Worm (Caenorhabditis elegans) whole organism, late embryonic: ENCODE results near the gene F43D2.7.

Source experiments
- C38D4.7 ChIP-seq: fragments of 200-800 bp; sonication (Bioruptor generic); optimal IDR thresholded peaks from 2 replicates; lab custom pipeline; 2018; ENCODE audit warnings: mild to moderate bottlenecking, missing genetic modification characterization, moderate library complexity, missing compliant biosample characterization
- F13H6.1 ChIP-seq: sonication (generic microtip); optimal IDR thresholded peaks from 2 replicates; lab custom pipeline; 2016; ENCODE audit warnings: missing genetic modification characterization, missing compliant biosample characterization
- K09A11.1 ChIP-seq: sonication (generic microtip); optimal IDR thresholded peaks from 2 replicates; lab custom pipeline; 2017; ENCODE audit warnings: antibody characterized with exemption, mild to moderate bottlenecking, missing genetic modification characterization, missing compliant biosample characterization; ENCODE audit not compliant: insufficient read depth
- T23F11.4 ChIP-seq: fragments of 200-800 bp; sonication (Bioruptor generic); optimal IDR thresholded peaks from 2 replicates; lab custom pipeline; 2018; ENCODE audit warnings: mild to moderate bottlenecking, missing genetic modification characterization, missing compliant biosample characterization
- ceh-14 ChIP-seq: sonication (generic microtip); optimal IDR thresholded peaks from 2 replicates; lab custom pipeline; 2016; ENCODE audit warnings: missing genotype, missing genetic modification characterization, missing compliant biosample characterization
- ceh-18 ChIP-seq: sonication (generic microtip); optimal IDR thresholded peaks from 2 replicates; lab custom pipeline; 2016; ENCODE audit warnings: missing genetic modification characterization, missing compliant biosample characterization
- ceh-19 ChIP-seq: fragments of 200-800 bp; sonication (Bioruptor generic); optimal IDR thresholded peaks from 2 replicates; lab custom pipeline; 2018; ENCODE audit warnings: mild to moderate bottlenecking, missing genetic modification characterization, missing compliant biosample characterization
- ceh-24 ChIP-seq: sonication (generic microtip); optimal IDR thresholded peaks from 2 replicates; lab custom pipeline; 2016; ENCODE audit warnings: mild to moderate bottlenecking, missing genetic modification characterization, missing compliant biosample characterization
- ceh-30 ChIP-seq: fragments of 150-350 bp; optimal IDR thresholded peaks from 2 replicates; lab custom pipeline; 2014; ENCODE audit warnings: missing biosample characterization, missing genetic modification characterization
- ceh-6 ChIP-seq: fragments of 200-800 bp; sonication (Bioruptor generic); optimal IDR thresholded peaks from 2 replicates; lab custom pipeline; 2018; ENCODE audit warnings: mild to moderate bottlenecking, missing genetic modification characterization, missing compliant biosample characterization
- ceh-9 ChIP-seq: sonication (generic microtip); optimal IDR thresholded peaks from 2 replicates; lab custom pipeline; 2016; ENCODE audit warnings: mild to moderate bottlenecking, missing genetic modification characterization, inconsistent platforms, missing compliant biosample characterization
- dve-1 ChIP-seq: sonication (generic microtip); optimal IDR thresholded peaks from 2 replicates; lab custom pipeline; 2017; ENCODE audit warnings: antibody characterized with exemption, mild to moderate bottlenecking, missing genetic modification characterization, missing compliant biosample characterization
- elt-2 ChIP-seq: sonication (generic microtip); optimal IDR thresholded peaks from 2 replicates; lab custom pipeline; 2016; ENCODE audit warnings: missing genetic modification reagents, missing genetic modification characterization, missing compliant biosample characterization
- elt-4 ChIP-seq: sonication (generic microtip); optimal IDR thresholded peaks from 2 replicates; lab custom pipeline; 2016; ENCODE audit warnings: missing genetic modification characterization, missing compliant biosample characterization
- eyg-1 ChIP-seq: sonication (generic microtip); optimal IDR thresholded peaks from 2 replicates; lab custom pipeline; 2016; ENCODE audit warnings: missing genotype, missing genetic modification characterization, missing compliant biosample characterization
- gmeb-2 ChIP-seq: sonication (generic microtip); optimal IDR thresholded peaks from 2 replicates; lab custom pipeline; 2016; ENCODE audit warnings: missing genetic modification characterization, inconsistent platforms, missing compliant biosample characterization
- hlh-15 ChIP-seq: sonication (generic microtip); optimal IDR thresholded peaks from 2 replicates; lab custom pipeline; 2016; ENCODE audit warnings: missing genetic modification characterization, missing compliant biosample characterization
- hlh-30 ChIP-seq: sonication (generic microtip); optimal IDR thresholded peaks from 2 replicates; lab custom pipeline; 2017; ENCODE audit warnings: antibody characterized with exemption, missing genetic modification characterization, missing compliant biosample characterization; ENCODE audit not compliant: insufficient read depth
- hlh-6 ChIP-seq: sonication (generic microtip); optimal IDR thresholded peaks from 2 replicates; lab custom pipeline; 2016; ENCODE audit warnings: missing genotype, missing genetic modification characterization, missing compliant biosample characterization
- lin-11 ChIP-seq: fragments of 200-800 bp; sonication (Bioruptor generic); optimal IDR thresholded peaks from 2 replicates; lab custom pipeline; 2018; ENCODE audit warnings: mild to moderate bottlenecking, missing genetic modification characterization, missing compliant biosample characterization
- nhr-232 ChIP-seq: sonication (generic microtip); optimal IDR thresholded peaks from 2 replicates; lab custom pipeline; 2016; ENCODE audit warnings: missing genetic modification characterization, missing compliant biosample characterization
- pag-3 ChIP-seq: sonication (generic microtip); optimal IDR thresholded peaks from 2 replicates; lab custom pipeline; 2016; ENCODE audit warnings: missing compliant biosample characterization, missing genetic modification characterization, borderline replicate concordance
- pat-9 ChIP-seq: fragments of 200-800 bp; sonication (Bioruptor generic); optimal IDR thresholded peaks from 2 replicates; lab custom pipeline; 2018; ENCODE audit warnings: mild to moderate bottlenecking, missing genetic modification characterization, moderate library complexity, missing compliant biosample characterization
- pha-2 ChIP-seq: sonication (generic microtip); optimal IDR thresholded peaks from 2 replicates; lab custom pipeline; 2017; ENCODE audit warnings: mild to moderate bottlenecking, missing genetic modification characterization, missing compliant biosample characterization
- pros-1 ChIP-seq: fragments of 150-350 bp; optimal IDR thresholded peaks from 2 replicates; lab custom pipeline; 2014; ENCODE audit warnings: missing biosample characterization, missing genetic modification reagents, missing genetic modification characterization
- rnt-1 ChIP-seq: sonication (generic microtip); optimal IDR thresholded peaks from 2 replicates; lab custom pipeline; 2016; ENCODE audit warnings: missing genetic modification characterization, missing compliant biosample characterization
- sdc-2 ChIP-seq: sonication (generic microtip); optimal IDR thresholded peaks from 2 replicates; lab custom pipeline; 2016; ENCODE audit warnings: missing genotype, missing genetic modification characterization, missing compliant biosample characterization
- sox-2 ChIP-seq: fragments of 200-800 bp; sonication (Bioruptor generic); IDR thresholded peaks from 2 replicates; pipeline ENCODE4 v1.3.6; 2022; ENCODE audit warnings: missing genetic modification reagents, missing genetic modification characterization, missing compliant biosample characterization
- tbx-7 ChIP-seq: sonication (generic microtip); optimal IDR thresholded peaks from 2 replicates; lab custom pipeline; 2016; ENCODE audit warnings: missing genotype, missing genetic modification characterization, missing compliant biosample characterization
- ttx-3 ChIP-seq: sonication (generic microtip); optimal IDR thresholded peaks from 2 replicates; lab custom pipeline; 2016; ENCODE audit warnings: missing genetic modification reagents, missing genetic modification characterization, missing compliant biosample characterization
- unc-42 ChIP-seq: sonication (generic microtip); optimal IDR thresholded peaks from 2 replicates; lab custom pipeline; 2016; ENCODE audit warnings: missing genotype, missing genetic modification characterization, missing compliant biosample characterization
- unc-55 ChIP-seq: sonication (generic microtip); optimal IDR thresholded peaks from 2 replicates; lab custom pipeline; 2017; ENCODE audit warnings: missing biosample characterization, missing genetic modification reagents, missing genetic modification characterization
- ztf-16 ChIP-seq: sonication (generic microtip); optimal IDR thresholded peaks from 2 replicates; lab custom pipeline; 2017; ENCODE audit warnings: missing genetic modification characterization, missing compliant biosample characterization

Gene F43D2.7

ce11 chrV:14633319-14633718 is 6.7 kb downstream of the F43D2.7 start:
- TF ChIP-seq sdc-2 (tag; lab: Kevin White, UChicago), result no peak
- TF ChIP-seq F13H6.1 (tag; lab: Kevin White, UChicago), result no peak
- no peak for TF ChIP-seq pat-9 (tag; lab: Kevin White, UChicago)
- TF ChIP-seq ceh-24 (tag; lab: Kevin White, UChicago), result no peak
- TF ChIP-seq tbx-7 (tag; lab: Kevin White, UChicago), result no peak
- no peak for TF ChIP-seq dve-1
- TF ChIP-seq hlh-15 (tag; lab: Kevin White, UChicago), result no peak
- no peak for TF ChIP-seq ttx-3 (tag; lab: Kevin White, UChicago)
- TF ChIP-seq pros-1 (tag; lab: Kevin White, UChicago), result no peak
- no peak for TF ChIP-seq K09A11.1

ce11 chrV:14631588-14631987 is 8.4 kb downstream of the F43D2.7 start, which contains the start of gene F43D2.3:
Gene F43D2.3 (plus strand): TSS chrV:14631888.
- TF ChIP-seq gmeb-2 (tag; lab: Kevin White, UChicago) (no peak), ceh-9 (tag; lab: Kevin White, UChicago) (no peak), ceh-14 (tag; lab: Kevin White, UChicago) (no peak), sdc-2 (tag; lab: Kevin White, UChicago) (no peak), nhr-232 (no peak), hlh-6 (tag; lab: Kevin White, UChicago) (no peak), ztf-16 (tag; lab: Kevin White, UChicago) (no peak), eyg-1 (tag; lab: Kevin White, UChicago) (no peak), C38D4.7 (no peak), T23F11.4 (GFP tag; lab: Kevin White, UChicago) (no peak), unc-55 (GFP tag; lab: Kevin White, UChicago) (no peak), rnt-1 (no peak), elt-4 (no peak)
- TF ChIP-seq, all 69 proteins: peak for 0

- TF ChIP-seq hlh-30 (tag; lab: Kevin White, UChicago) (no peak), ceh-30 (tag; lab: Kevin White, UChicago) (no peak), lin-11 (tag; lab: Kevin White, UChicago) (no peak), elt-4 (no peak), unc-55 (GFP tag; lab: Kevin White, UChicago) (peak; percentile 85), F13H6.1 (tag; lab: Kevin White, UChicago) (no peak), rnt-1 (peak; percentile 34), pag-3 (no peak), pha-2 (tag; lab: Kevin White, UChicago) (no peak), C38D4.7 (no peak), ceh-18 (tag; lab: Kevin White, UChicago) (peak; percentile 16)
These were observed 14.3 kb downstream of the F43D2.7 start for ce11 chrV:14625662-14626061.

ce11 chrV:14620835-14621234 is 19.1 kb downstream of the F43D2.7 start, which contains the start of gene hot-1:
Gene hot-1 (plus strand): TSS chrV:14621135.
- TF ChIP-seq elt-2 (tag; lab: Kevin White, UChicago), result no peak

ce11 chrV:14620311-14620710 is 19.7 kb downstream of the F43D2.7 start:
- no peak for TF ChIP-seq ceh-6 (GFP tag; lab: Kevin White, UChicago)
- peak; percentile 74 for TF ChIP-seq unc-42 (tag; lab: Kevin White, UChicago)
- no peak for TF ChIP-seq ceh-19 (GFP tag; lab: Kevin White, UChicago)
- TF ChIP-seq sox-2 (GFP tag; lab: Robert Waterston, UW), result no peak
